Worm (Caenorhabditis elegans): ENCODE measurements around the gene lido-2.

DNA sequence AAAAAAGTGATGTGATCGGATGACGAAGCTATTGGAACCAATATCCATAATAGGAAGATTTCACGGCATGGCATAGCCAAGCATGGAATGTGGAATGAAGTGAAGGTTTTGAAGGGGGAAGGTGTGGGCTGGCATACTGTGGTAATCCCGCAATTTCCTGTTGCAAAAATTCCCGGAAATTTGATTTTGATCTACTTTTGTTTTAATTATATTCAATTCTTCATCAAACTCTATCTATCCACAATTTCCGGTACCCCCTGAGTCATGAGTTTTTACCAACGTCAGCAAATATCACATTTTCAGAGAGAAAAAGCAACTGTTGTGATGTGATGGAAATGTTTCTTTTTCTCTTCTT lies 45.1 kb downstream of the lido-2 start, which contains the start of gene gcy-11:
- TF ChIP-seq aptf-3 (GFP tag; IDR thresholded peaks at IDR 0.05), result no peak
- no peak for TF ChIP-seq rec-8 (tag; optimal IDR thresholded peaks at IDR 0.05)

Data from whole organism, young adult.